Fruit fly (Drosophila melanogaster) whole organism, larva: ENCODE results near the gene CG17786.

Source experiments
- noc ChIP-seq: fragments of 200-800 bp; sonication (Bioruptor generic); optimal IDR thresholded peaks from 3 replicates; lab custom pipeline; 2019; ENCODE audit warnings: missing biosample characterization, mild to moderate bottlenecking, missing genetic modification characterization, moderate library complexity

Gene CG17786

dm6 chr3R:24205234-24205894, 13.2 kb downstream of the CG17786 start:
- no peak for TF ChIP-seq noc (tag; lab: Kevin White, UChicago)

- TF ChIP-seq noc (tag; lab: Kevin White, UChicago): no peak
Observed at dm6 chr3R:24204022-24204421, 14.5 kb downstream of the CG17786 start.

DNA sequence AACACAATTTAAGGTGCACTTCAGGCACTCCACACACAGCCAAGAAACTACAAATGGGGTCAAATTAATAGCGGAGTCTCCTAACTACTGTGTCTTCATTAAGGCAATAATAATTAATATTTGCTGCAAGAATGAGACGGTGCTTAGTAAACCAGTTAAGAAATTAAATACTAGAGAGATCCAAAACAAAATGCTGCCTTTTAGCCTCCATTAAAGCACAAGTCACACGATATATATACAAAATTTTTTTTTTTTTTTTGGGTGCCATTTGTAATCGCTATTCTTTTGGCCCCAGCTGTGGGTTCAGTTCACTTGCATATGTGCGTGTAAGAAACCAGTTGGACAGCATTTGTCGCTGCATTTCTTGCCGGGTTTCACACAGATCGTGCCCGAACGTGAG, 15.1 kb downstream of the CG17786 start:
- no peak for TF ChIP-seq noc (tag; lab: Kevin White, UChicago)

- TF ChIP-seq noc (tag; lab: Kevin White, UChicago): no peak
Observed at dm6 chr3R:24202723-24203122, 15.8 kb downstream of the CG17786 start.

DNA sequence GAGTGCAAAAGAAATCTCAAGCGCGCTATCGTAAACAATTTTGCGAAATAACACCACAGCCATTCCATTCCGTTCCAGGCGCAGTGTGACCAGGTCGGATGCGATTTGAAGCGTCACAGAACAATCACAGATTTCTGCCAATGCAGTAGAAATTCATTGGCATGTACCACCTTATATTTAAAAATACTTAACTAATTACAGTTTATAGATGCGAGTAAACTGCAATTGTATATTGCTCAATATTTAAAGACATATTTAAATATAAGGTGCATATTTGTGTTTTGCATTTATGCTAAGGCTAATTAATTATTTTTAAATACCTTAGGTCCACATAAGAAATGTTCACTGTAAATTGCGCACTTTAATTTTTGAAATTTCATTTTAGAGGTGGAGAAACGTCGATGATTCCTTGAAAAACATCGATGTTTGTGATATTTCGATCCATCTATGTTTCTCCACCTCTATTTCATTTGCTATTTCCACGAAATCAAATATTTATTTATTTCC, 25.1 kb downstream of the CG17786 start, which contains the start of the genes SMC6 and CG6204:
TSS of gene SMC6 (minus strand) at position 51 of the 507 bp plus-strand sequence.
TSS of gene CG6204 (plus strand) at position 460 of the 507 bp plus-strand sequence.
- peak; percentile 95 for TF ChIP-seq noc (tag; lab: Kevin White, UChicago)

- no peak for TF ChIP-seq noc (tag; lab: Kevin White, UChicago)
Observed at dm6 chr3R:24188619-24189018, 29.9 kb downstream of the CG17786 start, which contains the start of gene CG5515. TSS of gene CG5515 (minus strand) at chr3R:24188896.

DNA sequence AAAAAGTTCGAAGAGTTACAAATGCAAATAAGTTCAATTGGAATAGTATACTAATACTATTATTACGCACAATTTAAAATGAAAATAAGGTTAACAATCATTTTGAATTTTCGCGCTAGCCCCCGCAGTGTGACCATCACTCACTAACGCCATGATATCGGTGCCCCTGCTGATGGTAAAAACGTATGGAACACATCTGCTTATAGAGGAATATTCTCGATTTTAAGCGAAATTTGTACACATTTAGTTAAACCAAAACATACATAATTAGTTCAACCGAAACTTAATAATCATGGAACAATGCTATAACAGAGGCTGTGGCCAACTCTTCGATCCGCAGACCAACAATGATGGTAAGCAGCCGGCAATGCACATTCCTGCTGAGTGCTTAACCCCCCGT, 32.3 kb downstream of the CG17786 start, which contains the start of gene mora:
TSS of gene mora (plus strand) at position 172 of the 400 bp plus-strand sequence.
- no peak for TF ChIP-seq noc (tag; lab: Kevin White, UChicago)

- no peak for TF ChIP-seq noc (tag; lab: Kevin White, UChicago)
Observed at dm6 chr3R:24172379-24172778, 46.1 kb downstream of the CG17786 start, which contains the start of gene CG13606. TSS of gene CG13606 (plus strand) at chr3R:24172628.

- no peak for TF ChIP-seq noc (tag; lab: Kevin White, UChicago)
Observed at dm6 chr3R:24169362-24169761, 49.2 kb downstream of the CG17786 start, which contains the start of gene CG5510. TSS of gene CG5510 (minus strand) at chr3R:24169562.
